Worm (Caenorhabditis elegans): ENCODE data around the gene vep-2.

DNA sequence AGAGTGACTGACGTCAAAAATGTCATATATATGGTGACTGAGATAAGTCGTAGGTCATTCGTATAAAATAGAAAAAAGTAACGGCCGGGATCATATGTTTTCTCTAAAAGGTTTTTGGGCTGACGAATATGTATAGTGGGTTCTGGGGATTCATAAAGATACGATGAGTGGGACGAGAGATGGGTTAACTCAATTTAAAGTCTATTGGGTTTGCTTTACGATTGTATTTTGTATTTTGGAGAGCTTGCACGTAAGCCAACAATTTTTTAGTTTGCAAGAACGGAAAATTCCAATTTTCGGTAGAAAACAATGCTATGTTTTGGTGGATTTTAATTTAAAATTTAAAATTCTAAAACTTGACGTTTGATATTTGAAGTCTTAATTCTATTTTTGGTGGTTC is 43.6 kb upstream of the vep-2 start:
- TF ChIP-seq sox-4 (tag; optimal IDR thresholded peaks at IDR 0.05) (no peak), unc-55 (GFP tag; optimal IDR thresholded peaks at IDR 0.05) (no peak), pha-4 (tag; optimal IDR thresholded peaks at IDR 0.05) (no peak), nhr-11 (tag; optimal IDR thresholded peaks at IDR 0.05) (no peak), mec-3 (tag; optimal IDR thresholded peaks at IDR 0.05; ENCODE audit: borderline replicate concordance) (no peak), ceh-18 (tag; optimal IDR thresholded peaks at IDR 0.05) (no peak), ceh-48 (tag; optimal IDR thresholded peaks at IDR 0.05) (no peak), unc-86 (tag; optimal IDR thresholded peaks at IDR 0.05) (no peak), fkh-10 (GFP tag; optimal IDR thresholded peaks at IDR 0.05) (no peak), dmd-4 (tag; optimal IDR thresholded peaks at IDR 0.05; ENCODE audit: borderline replicate concordance) (no peak), ama-1 (optimal IDR thresholded peaks at IDR 0.05) (no peak), odd-2 (tag; optimal IDR thresholded peaks at IDR 0.05) (no peak), rnt-1 (tag; optimal IDR thresholded peaks at IDR 0.05) (no peak)

Measured in whole organism, late embryonic.